Worm (Caenorhabditis elegans) whole organism, late embryonic: Measurements from ENCODE around the gene D2085.7.

Source experiments
- odd-2 ChIP-seq: sonication (generic microtip); optimal IDR thresholded peaks from 2 replicates; lab custom pipeline; 2017; ENCODE audit warnings: antibody characterized with exemption, mild to moderate bottlenecking, missing genetic modification characterization, missing compliant biosample characterization
- pqm-1 ChIP-seq: sonication (generic microtip); optimal IDR thresholded peaks from 2 replicates; lab custom pipeline; 2016; ENCODE audit warnings: missing genetic modification characterization, missing compliant biosample characterization

DNA sequence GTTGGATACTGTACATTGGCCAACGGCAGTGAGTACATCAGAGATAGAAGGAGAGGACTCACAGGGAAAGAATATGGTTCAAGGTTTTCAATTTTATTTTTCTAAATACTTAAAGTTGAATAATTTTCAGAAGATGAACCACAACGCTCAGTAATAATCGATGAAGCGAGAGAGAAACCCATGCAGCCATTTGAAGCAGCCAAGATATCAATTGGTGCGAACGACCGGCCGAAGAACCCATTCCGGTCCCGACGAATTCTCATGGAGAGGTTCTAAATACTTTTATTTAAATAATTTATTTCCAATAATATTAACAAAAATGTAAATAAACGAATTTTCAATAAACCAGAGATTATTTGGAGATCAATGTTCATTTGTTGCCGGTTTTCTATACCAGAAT lies 41.0 kb upstream of the D2085.7 start, which contains the start of gene pigg-1:
- TF ChIP-seq pqm-1 (tag; lab: Kevin White, UChicago) (no peak), odd-2 (no peak)
